Fruit fly (Drosophila melanogaster) whole organism, larva: ENCODE results near the gene Zcchc7.

Source experiments
- noc ChIP-seq: fragments of 200-800 bp; sonication (Bioruptor generic); optimal IDR thresholded peaks from 3 replicates; lab custom pipeline; 2019; ENCODE audit warnings: missing biosample characterization, mild to moderate bottlenecking, missing genetic modification characterization, moderate library complexity

The Zcchc7 gene

dm6 chr3L:16860879-16861278, 15.7 kb downstream of the Zcchc7 start:
- no peak for TF ChIP-seq noc (tag; lab: Kevin White, UChicago)

DNA sequence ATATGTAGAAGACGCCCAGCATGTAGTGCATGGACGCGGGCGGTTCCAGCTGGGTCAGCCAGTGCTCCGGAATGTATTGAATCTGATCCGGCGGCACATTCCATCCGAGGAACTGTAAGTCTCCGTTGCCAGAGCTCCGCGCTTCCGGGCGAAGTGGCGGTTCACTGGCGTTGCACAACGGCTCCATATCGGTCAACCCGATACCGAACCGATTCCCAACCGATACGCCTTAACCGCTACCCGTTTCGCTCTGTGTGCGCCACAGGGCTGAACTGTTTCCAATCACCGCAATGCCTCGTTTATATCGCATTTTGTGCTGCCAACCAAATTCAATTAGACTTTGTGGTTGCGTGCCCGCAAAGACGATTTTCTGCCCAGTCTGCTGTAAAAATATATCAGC, 17.1 kb downstream of the Zcchc7 start, which contains the start of gene Rh4:
Gene Rh4 (minus strand): TSS at position 234 of the 400 bp plus-strand sequence.
- TF ChIP-seq noc (tag; lab: Kevin White, UChicago): no peak

DNA sequence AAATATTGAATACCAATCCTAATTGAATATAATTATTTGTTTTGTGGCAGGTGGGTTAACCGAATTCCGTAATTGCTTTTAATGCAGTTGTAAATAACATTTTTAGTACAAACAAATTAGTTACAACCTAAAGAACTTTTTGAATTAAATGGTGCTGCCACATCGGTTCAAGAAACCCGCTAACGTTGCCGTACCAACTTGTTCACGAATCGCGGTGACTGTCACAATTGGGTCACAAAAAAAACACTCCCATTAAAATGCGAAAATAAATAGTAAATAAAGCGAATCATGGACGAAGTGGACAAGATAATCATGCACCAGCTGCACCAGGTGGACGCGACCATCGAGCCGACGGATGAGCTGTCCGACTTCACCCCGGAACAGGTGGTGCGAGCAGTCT, 17.8 kb downstream of the Zcchc7 start, which contains the start of gene CG9951:
Gene CG9951 (plus strand): TSS at position 207 of the 400 bp plus-strand sequence.
- TF ChIP-seq noc (tag; lab: Kevin White, UChicago): no peak

DNA sequence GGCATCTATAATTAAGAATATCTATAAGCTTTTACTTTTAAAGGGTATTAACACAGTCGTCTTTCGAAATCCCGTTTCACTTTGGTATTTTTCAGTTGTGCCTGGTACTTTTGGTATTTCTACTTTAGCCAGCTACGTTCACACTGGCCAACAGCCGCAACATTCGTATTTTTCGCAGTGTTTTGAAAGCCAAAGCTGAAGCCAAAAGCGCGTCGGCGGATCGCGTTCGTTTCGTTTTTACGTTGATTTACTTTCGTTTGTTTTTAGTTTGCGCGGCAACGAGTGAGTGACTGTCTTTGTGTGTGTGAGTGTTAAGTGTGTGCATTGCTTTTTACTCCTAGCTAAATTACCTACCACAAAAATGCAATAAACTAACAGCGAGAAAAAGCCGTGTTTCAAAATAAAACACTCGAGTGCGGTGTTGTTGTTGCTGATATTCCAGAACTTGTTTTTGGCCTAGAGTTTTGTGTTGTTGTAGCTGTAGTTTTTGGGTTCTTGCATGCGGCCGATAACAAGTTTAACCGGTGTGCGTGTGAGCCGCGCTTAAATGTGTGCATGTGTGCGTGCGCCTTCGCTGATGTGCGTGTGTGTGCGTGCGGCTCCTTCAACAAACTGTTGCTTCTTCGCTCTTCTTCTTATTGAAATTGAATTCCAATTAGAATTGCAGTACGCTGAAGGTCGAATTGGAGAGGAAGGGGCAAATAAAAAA, 20.1 kb downstream of the Zcchc7 start, which contains the start of gene Lmpt:
Gene Lmpt (plus strand): TSS at position 173 of the 709 bp plus-strand sequence.
- TF ChIP-seq noc (tag; lab: Kevin White, UChicago): no peak

DNA sequence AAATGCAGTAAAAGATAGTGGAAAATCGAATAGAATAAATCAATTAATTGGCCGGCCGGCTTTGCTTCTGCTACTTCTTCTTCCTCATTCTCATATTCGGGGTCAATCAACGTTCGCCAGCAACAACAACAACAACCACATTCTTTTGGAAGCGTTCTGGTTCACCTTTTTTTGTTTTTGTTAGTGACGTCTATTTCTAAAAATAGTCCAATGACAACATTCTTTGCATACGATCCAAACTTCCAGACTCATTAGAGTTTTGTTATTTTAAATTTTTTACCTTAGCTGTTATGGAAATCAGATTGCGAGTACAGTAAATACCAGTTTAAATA, 20.6 kb downstream of the Zcchc7 start:
- no peak for TF ChIP-seq noc (tag; lab: Kevin White, UChicago)

- no peak for TF ChIP-seq noc (tag; lab: Kevin White, UChicago)
These were observed 22.0 kb downstream of the Zcchc7 start for dm6 chr3L:16867190-16867589.

dm6 chr3L:16870723-16871137, 25.5 kb downstream of the Zcchc7 start:
- TF ChIP-seq noc (tag; lab: Kevin White, UChicago): no peak

DNA sequence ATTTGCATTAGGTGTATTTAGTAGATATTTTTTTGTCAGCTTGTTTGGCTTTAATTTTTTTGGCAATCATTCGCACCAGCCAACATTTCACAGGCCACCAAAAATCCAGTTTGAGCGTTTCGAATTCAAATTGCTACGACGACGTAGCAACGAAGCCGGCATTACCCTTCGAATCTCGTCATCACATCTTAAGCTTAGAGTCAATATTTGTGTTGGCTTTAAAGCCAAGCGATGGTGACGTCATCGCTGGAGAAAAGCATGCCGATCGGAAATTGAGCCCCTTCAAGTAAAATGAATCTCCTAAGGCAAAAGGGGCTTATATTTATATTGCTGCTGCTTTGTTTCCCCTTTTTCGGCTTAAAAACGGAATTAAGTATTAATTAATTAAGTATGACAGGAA, 26.4 kb downstream of the Zcchc7 start:
- no peak for TF ChIP-seq noc (tag; lab: Kevin White, UChicago)

DNA sequence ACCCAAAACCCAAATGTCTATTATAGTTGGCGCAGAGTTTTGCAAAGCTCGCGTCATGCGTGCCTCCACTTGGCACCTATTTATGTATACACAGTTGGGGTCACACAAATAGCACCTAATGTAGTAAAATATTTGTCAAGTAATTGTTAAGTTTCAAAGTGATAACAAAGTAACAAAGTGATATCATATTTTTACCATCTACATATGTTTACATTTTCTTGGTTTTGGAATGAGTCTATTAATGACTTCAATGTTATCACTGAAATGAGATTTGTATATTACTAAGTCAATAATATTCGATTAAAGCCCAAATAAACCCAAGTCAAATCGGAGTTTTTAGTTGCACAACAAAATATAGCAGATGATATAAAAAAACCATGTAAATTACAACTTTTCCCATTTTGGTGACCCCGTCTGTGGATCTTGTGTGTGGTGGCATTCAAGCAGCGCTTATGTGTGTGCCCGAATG, 27.3 kb downstream of the Zcchc7 start:
- peak; percentile 87 for TF ChIP-seq noc (tag; lab: Kevin White, UChicago)

dm6 chr3L:16873127-16873543, 27.9 kb downstream of the Zcchc7 start:
- no peak for TF ChIP-seq noc (tag; lab: Kevin White, UChicago)

DNA sequence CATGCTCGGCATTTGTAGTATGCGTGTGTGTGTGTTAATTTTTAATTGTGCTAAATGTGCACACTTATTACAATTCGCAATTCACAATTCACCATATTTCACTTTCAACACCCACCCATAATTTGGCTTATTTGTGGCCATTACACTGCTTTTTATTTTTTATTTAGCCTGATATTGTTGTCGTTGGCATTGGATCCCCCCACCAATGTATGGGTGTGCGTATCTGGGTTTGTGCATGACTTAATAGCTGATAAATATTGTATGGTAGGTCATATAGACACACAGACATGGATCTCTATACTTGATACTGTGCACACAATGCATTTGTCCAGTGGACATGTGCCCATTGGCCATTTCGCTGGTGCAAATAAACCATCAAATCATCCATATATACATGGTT, 28.5 kb downstream of the Zcchc7 start:
- no peak for TF ChIP-seq noc (tag; lab: Kevin White, UChicago)

DNA sequence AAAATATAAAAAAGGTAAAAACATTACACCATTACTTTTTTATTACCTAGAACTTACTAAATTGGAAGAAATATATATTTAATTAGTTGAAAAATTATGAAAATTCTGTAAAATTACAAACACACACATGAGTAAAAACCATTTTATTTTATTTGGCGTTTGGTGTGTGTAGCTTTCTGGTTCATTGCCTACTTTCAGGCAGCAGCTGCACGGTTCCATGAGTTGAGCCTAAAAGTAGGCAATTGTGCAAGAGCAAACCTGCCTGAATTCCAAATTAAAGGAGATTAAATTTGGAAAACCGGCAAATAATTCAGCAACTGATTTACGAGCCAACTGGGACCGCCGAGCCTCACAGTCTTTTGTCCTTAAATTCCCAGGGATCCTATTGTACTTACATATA, 30.3 kb downstream of the Zcchc7 start:
- no peak for TF ChIP-seq noc (tag; lab: Kevin White, UChicago)

- TF ChIP-seq noc (tag; lab: Kevin White, UChicago): no peak
These were observed 30.8 kb downstream of the Zcchc7 start for dm6 chr3L:16875959-16876358.

dm6 chr3L:16876785-16877468, 31.7 kb downstream of the Zcchc7 start, which contains the start of gene CG32170:
Gene CG32170 (plus strand): TSS chr3L:16877309.
- TF ChIP-seq noc (tag; lab: Kevin White, UChicago): no peak

DNA sequence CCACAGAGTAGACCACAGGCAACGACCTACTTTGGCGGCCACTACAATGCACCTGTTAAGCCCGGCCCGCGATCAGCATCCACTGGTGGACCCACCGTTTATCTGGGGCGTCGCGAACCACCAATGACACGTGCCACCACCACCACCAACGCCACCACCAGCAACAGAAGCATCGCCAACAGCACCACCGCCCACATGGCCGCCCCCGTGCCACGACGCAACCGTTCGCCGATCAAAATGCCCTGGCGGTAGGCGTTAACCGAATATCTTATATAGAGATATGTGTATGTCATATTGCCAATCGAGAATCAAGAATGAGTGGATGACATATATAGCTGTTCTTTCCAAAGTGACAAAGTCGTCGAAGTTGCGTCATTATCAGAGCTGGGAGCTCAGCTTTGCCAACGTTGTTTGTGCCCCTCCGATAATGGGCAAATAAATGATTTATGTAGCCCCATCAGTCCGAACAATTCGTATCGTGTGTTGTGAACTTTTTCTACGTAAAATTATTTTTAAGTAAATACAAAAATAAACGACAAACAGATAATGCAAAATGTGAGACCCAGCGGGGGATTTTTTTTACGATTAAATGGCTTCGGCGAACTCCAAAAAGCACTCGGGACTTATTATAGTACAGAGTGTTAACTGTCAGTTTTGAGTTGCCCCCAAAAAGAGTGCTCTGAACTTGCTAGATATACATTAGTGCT, 33.8 kb downstream of the Zcchc7 start:
- TF ChIP-seq noc (tag; lab: Kevin White, UChicago): no peak

DNA sequence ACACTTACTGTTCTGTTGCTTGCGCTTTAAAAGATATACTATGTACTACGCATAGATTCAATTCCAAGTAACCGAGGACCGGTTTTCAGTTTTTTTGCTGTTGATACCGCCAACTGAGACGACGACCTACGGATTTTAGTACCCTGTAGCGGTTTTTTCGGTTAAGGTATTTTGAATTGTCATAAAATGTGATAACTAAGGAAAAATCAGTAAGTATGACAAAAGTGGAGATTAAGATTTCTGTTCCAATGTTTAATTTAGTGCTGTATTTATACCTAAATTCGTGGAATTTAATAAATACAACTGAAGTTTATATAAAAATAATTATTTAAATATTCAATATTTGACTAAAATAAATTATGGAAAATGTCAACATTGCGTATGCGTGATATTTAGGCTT, 35.9 kb downstream of the Zcchc7 start:
- peak; percentile 44 for TF ChIP-seq noc (tag; lab: Kevin White, UChicago)
